Fruit fly (Drosophila melanogaster) whole organism, wandering third instar larva: ENCODE results near the gene ush.

Experiments used
- Abd-B ChIP-seq: fragments of >200 bp; optimal IDR thresholded peaks from 2 replicates; lab custom pipeline; 2017; ENCODE audit warnings: missing biosample characterization, missing genetic modification characterization
- CG32264 ChIP-seq: fragments of 200-800 bp; sonication (Bioruptor generic); optimal IDR thresholded peaks from 2 replicates; lab custom pipeline; 2016; ENCODE audit warnings: missing biosample characterization, missing genetic modification characterization
- CG9705 ChIP-seq: fragments of 200-800 bp; sonication (Bioruptor generic); optimal IDR thresholded peaks from 2 replicates; lab custom pipeline; 2018; ENCODE audit warnings: missing biosample characterization, mild to moderate bottlenecking, missing genetic modification characterization
- CrebA ChIP-seq: fragments of 200-800 bp; sonication (Bioruptor generic); optimal IDR thresholded peaks from 2 replicates; lab custom pipeline; 2016; ENCODE audit warnings: missing biosample characterization, mild to moderate bottlenecking, missing genetic modification characterization, borderline replicate concordance
- Dfd ChIP-seq: fragments of >200 bp; optimal IDR thresholded peaks from 2 replicates; lab custom pipeline; 2017; ENCODE audit warnings: missing biosample characterization, missing genetic modification characterization
- Dif ChIP-seq: fragments of 200-275, 200-300 bp; sonication (Bioruptor generic); optimal IDR thresholded peaks from 2 replicates; lab custom pipeline; 2018; ENCODE audit warnings: missing biosample characterization, missing genetic modification characterization; ENCODE audit not compliant: partially characterized antibody
- GATAd ChIP-seq: sonication (Bioruptor generic); optimal IDR thresholded peaks from 2 replicates; lab custom pipeline; 2016; ENCODE audit warnings: missing biosample characterization, missing genetic modification characterization
- HLH106 ChIP-seq: fragments of 200-800 bp; optimal IDR thresholded peaks from 3 replicates; lab custom pipeline; 2019; ENCODE audit warnings: missing biosample characterization, mild to moderate bottlenecking, missing genetic modification characterization, moderate library complexity
- Hnf4 ChIP-seq: fragments of 200-800 bp; sonication (Bioruptor generic); optimal IDR thresholded peaks from 2 replicates; lab custom pipeline; 2016; ENCODE audit warnings: missing biosample characterization, mild to moderate bottlenecking, missing genetic modification characterization
- Hr78 ChIP-seq: fragments of >200 bp; optimal IDR thresholded peaks from 2 replicates; lab custom pipeline; 2017; ENCODE audit warnings: missing biosample characterization, missing genetic modification characterization
- Hr83 ChIP-seq: fragments of 200-300 bp; sonication (Bioruptor generic); optimal IDR thresholded peaks from 2 replicates; lab custom pipeline; 2016; ENCODE audit warnings: missing biosample characterization, mild to moderate bottlenecking, missing genetic modification characterization, moderate library complexity; ENCODE audit not compliant: poor library complexity, severe bottlenecking
- Jra ChIP-seq: sonication (Bioruptor generic); optimal IDR thresholded peaks from 2 replicates; lab custom pipeline; 2016; ENCODE audit warnings: missing biosample characterization, missing genetic modification characterization
- Mio ChIP-seq: sonication (Bioruptor generic); optimal IDR thresholded peaks from 2 replicates; lab custom pipeline; 2016; ENCODE audit warnings: missing biosample characterization, missing genetic modification characterization
- Myc ChIP-seq: fragments of >200 bp; optimal IDR thresholded peaks from 2 replicates; lab custom pipeline; 2017
- N ChIP-seq: fragments of >200 bp; optimal IDR thresholded peaks from 2 replicates; lab custom pipeline; 2018; ENCODE audit warnings: missing biosample characterization, missing external identifiers, missing genetic modification characterization
- OdsH ChIP-seq: fragments of 200-800 bp; sonication (Bioruptor generic); optimal IDR thresholded peaks from 2 replicates; lab custom pipeline; 2016; ENCODE audit warnings: missing biosample characterization, mild to moderate bottlenecking, missing genetic modification characterization
- Rel ChIP-seq, 2 experiments: fragments of 200-800 bp; sonication (Bioruptor generic) in 1 of 2; optimal IDR thresholded peaks; 2 replicates in 1 of 2; 3 replicates in 1 of 2; lab custom pipeline; 2016 to 2019; ENCODE audit warnings: mild to moderate bottlenecking in 2 of 2, missing biosample characterization in 2 of 2, missing genetic modification characterization in 2 of 2, moderate library complexity in 1 of 2
- Sp1 ChIP-seq: fragments of 200-800 bp; sonication (Bioruptor generic); optimal IDR thresholded peaks from 3 replicates; lab custom pipeline; 2019; ENCODE audit warnings: missing biosample characterization, mild to moderate bottlenecking, missing genetic modification characterization, moderate library complexity
- Vsx2 ChIP-seq: fragments of 200-300, 225-300 bp; sonication (Bioruptor generic); optimal IDR thresholded peaks from 2 replicates; lab custom pipeline; 2018; ENCODE audit warnings: missing biosample characterization, missing genetic modification characterization; ENCODE audit not compliant: partially characterized antibody
- br ChIP-seq: fragments of 200-800 bp; sonication (Bioruptor generic); optimal IDR thresholded peaks from 2 replicates; lab custom pipeline; 2016; ENCODE audit warnings: missing biosample characterization, missing genetic modification characterization
- brk ChIP-seq: fragments of 200-800 bp; sonication (Bioruptor generic); optimal IDR thresholded peaks from 2 replicates; lab custom pipeline; 2016; ENCODE audit warnings: missing biosample characterization, mild to moderate bottlenecking, missing genetic modification characterization
- dl ChIP-seq, 2 experiments: fragments of 175-275, 200-275 bp in 1 of 2; fragments of 200-275 bp in 1 of 2; sonication (Bioruptor generic); optimal IDR thresholded peaks; lab custom pipeline; 2018; ENCODE audit warnings: mild to moderate bottlenecking in 2 of 2, missing biosample characterization in 2 of 2, missing genetic modification characterization in 2 of 2, moderate library complexity in 2 of 2; ENCODE audit not compliant: partially characterized antibody in 2 of 2, insufficient read depth in 1 of 2
- dmrt93B ChIP-seq: fragments of 200-800 bp; sonication (Bioruptor generic); optimal IDR thresholded peaks from 2 replicates; lab custom pipeline; 2018; ENCODE audit warnings: missing biosample characterization, mild to moderate bottlenecking, missing genetic modification characterization
- dsf ChIP-seq: sonication (Bioruptor generic); optimal IDR thresholded peaks from 2 replicates; lab custom pipeline; 2016; ENCODE audit warnings: missing biosample characterization, missing genetic modification characterization, borderline replicate concordance
- ey ChIP-seq: fragments of 200-800 bp; sonication (Bioruptor generic); optimal IDR thresholded peaks from 2 replicates; lab custom pipeline; 2016; ENCODE audit warnings: missing biosample characterization, missing genetic modification characterization
- foxo ChIP-seq, 2 experiments: fragments of 200-800 bp; sonication (Bioruptor generic); optimal IDR thresholded peaks; 2 replicates in 1 of 2; 3 replicates in 1 of 2; lab custom pipeline; 2016 to 2017; ENCODE audit warnings: missing biosample characterization in 2 of 2, missing genetic modification characterization in 2 of 2
- fru ChIP-seq: fragments of 200-800 bp; sonication (Bioruptor generic); optimal IDR thresholded peaks from 3 replicates; lab custom pipeline; 2016; ENCODE audit warnings: missing biosample characterization, mild to moderate bottlenecking, missing genetic modification characterization
- h ChIP-seq: fragments of 200-800 bp; sonication (Bioruptor generic); optimal IDR thresholded peaks from 3 replicates; lab custom pipeline; 2016; ENCODE audit warnings: missing biosample characterization, mild to moderate bottlenecking, missing genetic modification characterization
- jim ChIP-seq: fragments of 175-275, 200-325 bp; sonication (Bioruptor generic); optimal IDR thresholded peaks from 2 replicates; lab custom pipeline; 2016; ENCODE audit warnings: missing biosample characterization, mild to moderate bottlenecking, missing genetic modification characterization
- lola ChIP-seq: fragments of >200 bp; optimal IDR thresholded peaks from 2 replicates; lab custom pipeline; 2017; ENCODE audit warnings: missing biosample characterization, missing genetic modification characterization
- pan ChIP-seq: fragments of >200 bp; optimal IDR thresholded peaks from 2 replicates; lab custom pipeline; 2017
- psq ChIP-seq: fragments of 200-800 bp; sonication (Bioruptor generic); optimal IDR thresholded peaks from 3 replicates; lab custom pipeline; 2017; ENCODE audit warnings: missing biosample characterization, mild to moderate bottlenecking, missing genetic modification characterization, moderate library complexity
- rgr ChIP-seq: fragments of 200-800 bp; sonication (Bioruptor generic); optimal IDR thresholded peaks from 3 replicates; lab custom pipeline; 2016; ENCODE audit warnings: missing biosample characterization, mild to moderate bottlenecking, missing genetic modification characterization
- sage ChIP-seq: fragments of 200-800 bp; sonication (Bioruptor generic); optimal IDR thresholded peaks from 2 replicates; lab custom pipeline; 2016; ENCODE audit warnings: missing biosample characterization, mild to moderate bottlenecking, missing genetic modification characterization
- sv ChIP-seq: fragments of 200-800 bp; sonication (Bioruptor generic); optimal IDR thresholded peaks from 3 replicates; lab custom pipeline; 2016; ENCODE audit warnings: missing biosample characterization, missing genetic modification characterization
- tai ChIP-seq: sonication (Bioruptor generic); optimal IDR thresholded peaks from 2 replicates; lab custom pipeline; 2016; ENCODE audit warnings: missing biosample characterization, missing genetic modification characterization
- usp ChIP-seq: fragments of >200 bp; optimal IDR thresholded peaks from 2 replicates; lab custom pipeline; 2017; ENCODE audit warnings: missing biosample characterization, missing genetic modification characterization
- woc ChIP-seq: sonication (Bioruptor generic); optimal IDR thresholded peaks from 2 replicates; lab custom pipeline; 2016; ENCODE audit warnings: missing biosample characterization, mild to moderate bottlenecking, missing genetic modification characterization

ush gene

DNA sequence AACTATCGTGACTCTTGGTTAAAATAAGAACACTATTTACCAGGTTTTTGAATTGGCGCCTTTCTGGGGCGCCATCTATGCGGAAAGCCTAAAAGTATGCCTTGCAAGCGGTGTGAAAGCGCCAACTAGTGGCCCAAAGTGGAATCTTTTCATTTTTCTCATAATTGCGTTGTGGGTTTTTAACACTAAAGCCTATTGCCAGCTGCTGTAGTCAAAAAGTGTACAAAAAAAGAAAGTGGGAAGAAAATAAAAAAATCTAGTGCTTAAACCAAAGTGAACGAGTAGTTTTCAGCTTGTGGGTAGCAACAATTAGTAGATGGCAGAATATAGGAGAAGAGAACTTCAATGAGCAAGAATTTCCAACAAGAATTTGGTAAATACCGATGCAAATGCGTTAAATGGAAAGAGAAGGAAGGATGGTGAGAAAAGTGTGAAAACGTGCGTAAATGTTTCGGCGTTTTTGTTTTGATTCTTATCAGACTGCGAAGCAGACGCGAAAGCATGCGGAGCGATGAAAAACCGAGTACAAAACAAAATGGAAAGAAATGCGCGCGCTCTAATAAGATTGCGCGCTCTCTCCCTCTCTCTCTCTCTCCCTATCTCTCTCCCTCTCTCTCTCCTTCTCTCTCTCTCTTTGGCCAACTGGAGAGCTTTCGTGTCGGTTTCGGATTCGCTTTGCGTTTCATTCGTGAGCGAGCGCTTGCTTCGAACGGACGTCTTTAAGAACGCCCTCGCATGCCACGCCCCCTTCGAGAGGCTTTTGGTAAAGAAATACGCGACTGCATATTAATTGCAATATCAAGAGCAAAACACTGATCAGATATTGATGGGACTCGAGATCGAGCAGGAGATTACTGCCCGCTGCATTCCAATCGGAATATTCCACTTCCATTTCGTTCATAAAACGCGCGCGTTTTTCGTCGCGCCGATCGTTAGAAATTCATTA, 14.4 kb downstream of the ush start:
- peak; percentile 49 for TF ChIP-seq ey (GFP tag; lab: Kevin White, UChicago)
- TF ChIP-seq Vsx2 (GFP tag; lab: Kevin White, UChicago): peak; percentile 98
- TF ChIP-seq brk (GFP tag; lab: Kevin White, UChicago): peak; percentile 79
- TF ChIP-seq h (GFP tag; lab: Kevin White, UChicago): peak; percentile 81
- TF ChIP-seq jim (GFP tag; lab: Kevin White, UChicago): peak; percentile 83
- TF ChIP-seq OdsH (GFP tag; lab: Kevin White, UChicago): peak; percentile 48
- peak; percentile 64 for TF ChIP-seq rgr (GFP tag; lab: Kevin White, UChicago)
- no peak for TF ChIP-seq sv (GFP tag; lab: Kevin White, UChicago)
- no peak for TF ChIP-seq woc (GFP tag; lab: Kevin White, UChicago)
- TF ChIP-seq psq (GFP tag; lab: Kevin White, UChicago): peak; percentile 99
- peak; percentile 72 for TF ChIP-seq CrebA (GFP tag; lab: Kevin White, UChicago)
- TF ChIP-seq Sp1 (GFP tag; lab: Kevin White, UChicago): peak; percentile 65
- TF ChIP-seq GATAd: no peak
- TF ChIP-seq CG9705 (GFP tag; lab: Kevin White, UChicago): no peak
- TF ChIP-seq dsf (GFP tag; lab: Kevin White, UChicago): no peak
- peak; percentile 89 for TF ChIP-seq sage (GFP tag; lab: Kevin White, UChicago)
- peak; percentile 97 to 98 for TF ChIP-seq dl (GFP tag; optimal IDR thresholded peaks at IDR 0.05; lab: Kevin White, UChicago; ENCODE audit: insufficient read depth in 1 of 2, partially characterized antibody in 2 of 2)
- TF ChIP-seq N (GFP tag; lab: Kevin White, UChicago): no peak
- peak; percentile 65 for TF ChIP-seq fru
- TF ChIP-seq Rel (GFP tag; optimal IDR thresholded peaks at IDR 0.05; lab: Kevin White, UChicago): peak; percentile 72
- TF ChIP-seq Rel (tag; optimal IDR thresholded peaks at IDR 0.05; lab: Kevin White, UChicago): peak; percentile 43
- peak; percentile 72 for TF ChIP-seq CG32264
- peak; percentile 91 for TF ChIP-seq Myc (lab: Kevin White, UChicago)
- TF ChIP-seq Hr83 (GFP tag; lab: Kevin White, UChicago): peak; percentile 90
- peak; percentile 100 for TF ChIP-seq Dif
- peak; percentile 56 to 57 for TF ChIP-seq foxo (GFP tag; optimal IDR thresholded peaks at IDR 0.05; lab: Kevin White, UChicago)
- no peak for TF ChIP-seq Dfd (GFP tag; lab: Kevin White, UChicago)
- peak; percentile 54 for TF ChIP-seq HLH106 (tag; lab: Kevin White, UChicago)
- peak; percentile 48 for TF ChIP-seq Mio
- TF ChIP-seq Hr78 (GFP tag; lab: Kevin White, UChicago): no peak
- TF ChIP-seq Hnf4 (GFP tag; lab: Kevin White, UChicago): peak; percentile 51
- no peak for TF ChIP-seq Abd-B (GFP tag; lab: Kevin White, UChicago)
- TF ChIP-seq usp: no peak
- TF ChIP-seq dmrt93B (GFP tag; lab: Kevin White, UChicago): no peak
- TF ChIP-seq br (GFP tag; lab: Kevin White, UChicago): peak; percentile 72
- no peak for TF ChIP-seq lola (GFP tag; lab: Kevin White, UChicago)
- peak; percentile 63 for TF ChIP-seq tai
- TF ChIP-seq pan (lab: Kevin White, UChicago): no peak
- peak; percentile 78 for TF ChIP-seq Jra

DNA sequence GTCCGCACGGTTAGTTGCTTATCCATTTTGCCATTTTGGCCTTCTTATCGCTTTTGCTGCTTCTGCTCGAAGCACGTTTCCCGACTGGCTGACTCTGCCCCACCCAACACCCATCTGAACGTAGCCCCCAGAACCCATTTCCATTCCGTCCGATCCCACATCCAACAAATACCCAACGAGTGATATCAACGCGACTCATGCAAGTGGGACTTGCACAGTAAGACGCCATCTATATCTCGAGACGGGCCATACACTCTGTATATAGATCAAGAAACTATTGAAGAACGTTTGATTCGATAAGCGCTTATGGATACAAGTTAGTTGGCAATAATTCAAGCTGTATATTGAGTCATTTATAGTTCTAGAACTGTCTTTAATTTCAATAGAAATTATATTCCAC, 16.2 kb downstream of the ush start:
- TF ChIP-seq jim (GFP tag; lab: Kevin White, UChicago): no peak
- no peak for TF ChIP-seq OdsH (GFP tag; lab: Kevin White, UChicago)
- TF ChIP-seq foxo (GFP tag; optimal IDR thresholded peaks at IDR 0.05; lab: Kevin White, UChicago): no peak
- no peak for TF ChIP-seq tai
- no peak for TF ChIP-seq Hr78 (GFP tag; lab: Kevin White, UChicago)
- no peak for TF ChIP-seq dmrt93B (GFP tag; lab: Kevin White, UChicago)
- TF ChIP-seq sv (GFP tag; lab: Kevin White, UChicago): no peak
- no peak for TF ChIP-seq h (GFP tag; lab: Kevin White, UChicago)
- no peak for TF ChIP-seq Rel (GFP tag; optimal IDR thresholded peaks at IDR 0.05; lab: Kevin White, UChicago)
- no peak for TF ChIP-seq Rel (tag; optimal IDR thresholded peaks at IDR 0.05; lab: Kevin White, UChicago)
